Worm (Caenorhabditis elegans) whole organism, dauer: ENCODE data around the gene F46E10.18.

Source experiments
- unc-62 ChIP-seq: sonication (generic microtip); optimal IDR thresholded peaks from 2 replicates; lab custom pipeline; 2017; ENCODE audit warnings: missing biosample characterization, missing genetic modification reagents, missing genetic modification characterization

The F46E10.18 gene

ce11 chrV:6565851-6566386 lies 45.1 kb downstream of the F46E10.18 start, which contains the start of gene K04A8.1:
TSS of gene K04A8.1 (plus strand) at chrV:6566336.
- no peak for TF ChIP-seq unc-62 (GFP tag; lab: Kevin White, UChicago)
